Worm (Caenorhabditis elegans) whole organism, young adult: ENCODE results near the gene srz-1.

Experiments used
- K11D2.4 ChIP-seq: fragments of 200-800 bp; sonication (Bioruptor generic); IDR thresholded peaks from 2 replicates; pipeline ENCODE4 v1.3.6; 2022; ENCODE audit warnings: missing genetic modification reagents, missing genetic modification characterization, missing compliant biosample characterization
- ceh-27 ChIP-seq: fragments of 200-800 bp; sonication (Bioruptor generic); optimal IDR thresholded peaks from 2 replicates; lab custom pipeline; 2018; ENCODE audit warnings: mild to moderate bottlenecking, missing genetic modification characterization, moderate library complexity, missing compliant biosample characterization
- dpl-1 ChIP-seq: fragments of 150-350 bp; optimal IDR thresholded peaks from 2 replicates; lab custom pipeline; 2014; ENCODE audit warnings: missing biosample characterization, missing genetic modification reagents, missing genetic modification characterization
- ets-4 ChIP-seq: fragments of 200-800 bp; sonication (Bioruptor generic); optimal IDR thresholded peaks from 2 replicates; lab custom pipeline; 2018; ENCODE audit warnings: mild to moderate bottlenecking, missing genetic modification characterization, missing compliant biosample characterization
- pha-4 ChIP-seq: fragments of 150-350 bp; sonication (generic microtip); optimal IDR thresholded peaks from 2 replicates; lab custom pipeline; 2014; ENCODE audit warnings: missing biosample characterization, missing genetic modification reagents, missing genetic modification characterization

- TF ChIP-seq dpl-1 (GFP tag; lab: Kevin White, UChicago) (no peak), ceh-27 (GFP tag; lab: Kevin White, UChicago) (no peak), ets-4 (GFP tag; lab: Kevin White, UChicago) (no peak), K11D2.4 (GFP tag; lab: Robert Waterston, UW) (no peak), pha-4 (tag; lab: Kevin White, UChicago) (no peak)
Measured at ce11 chrV:16671190-16671589, 4.5 kb upstream of the srz-1 start, which contains the start of gene str-61.
